Worm (Caenorhabditis elegans): ENCODE data around the gene E02H4.8.

- TF ChIP-seq nhr-21 (tag; optimal IDR thresholded peaks at IDR 0.05): no peak
- TF ChIP-seq blmp-1 (tag; optimal IDR thresholded peaks at IDR 0.05; ENCODE audit: insufficient read depth): no peak
- TF ChIP-seq R02D3.7 (tag; optimal IDR thresholded peaks at IDR 0.05): no peak
- TF ChIP-seq aly-2 (tag; optimal IDR thresholded peaks at IDR 0.05): no peak
- no peak for TF ChIP-seq sma-3 (GFP tag; optimal IDR thresholded peaks at IDR 0.05)
- TF ChIP-seq snpc-4 (tag; optimal IDR thresholded peaks at IDR 0.05): no peak
- TF ChIP-seq elt-3 (tag; optimal IDR thresholded peaks at IDR 0.05): no peak
Measured at ce11 chrX:14255973-14256372, 7.4 kb downstream of the E02H4.8 start, which contains the start of gene E02H4.7.

All from whole organism, L2 larva.